Worm (Caenorhabditis elegans): Measurements from ENCODE around the gene pigx-1.
A peak's percentile ranks its signal among the peaks of the same experiment; 100 is the strongest.

The pigx-1 gene

DNA sequence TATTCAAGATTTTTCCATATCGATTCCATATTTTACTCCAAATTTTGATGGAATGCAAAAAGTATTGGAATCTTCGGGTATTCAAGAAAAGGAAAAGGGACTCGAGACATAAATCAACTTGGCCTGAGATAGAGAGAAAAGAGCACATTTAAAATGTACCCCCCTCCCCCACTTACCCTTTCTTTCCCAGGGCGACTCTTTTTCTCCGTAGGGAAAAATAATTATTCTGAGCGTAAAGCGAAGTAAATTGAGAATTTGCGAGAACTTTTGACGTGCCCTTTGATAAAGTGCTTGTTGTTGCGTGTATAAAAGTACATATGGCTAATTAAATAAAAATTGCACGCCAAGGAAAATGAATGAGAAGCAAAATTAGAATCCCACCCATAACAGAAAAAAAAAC, 36.1 kb downstream of the pigx-1 start:
- TF ChIP-seq unc-86 (tag; optimal IDR thresholded peaks at IDR 0.05): peak; percentile 27
- peak in 1 of 3 experiments; percentile 23 for TF ChIP-seq ceh-82 (tag; optimal IDR thresholded peaks at IDR 0.05)
- peak; percentile 56 for TF ChIP-seq lin-14 (GFP tag; optimal IDR thresholded peaks at IDR 0.05)
- TF ChIP-seq nhr-71 (tag; optimal IDR thresholded peaks at IDR 0.05): peak; percentile 7
- TF ChIP-seq tbx-2 (tag; optimal IDR thresholded peaks at IDR 0.05): peak; percentile 0
- no peak for TF ChIP-seq nhr-77 (tag; optimal IDR thresholded peaks at IDR 0.05)

DNA sequence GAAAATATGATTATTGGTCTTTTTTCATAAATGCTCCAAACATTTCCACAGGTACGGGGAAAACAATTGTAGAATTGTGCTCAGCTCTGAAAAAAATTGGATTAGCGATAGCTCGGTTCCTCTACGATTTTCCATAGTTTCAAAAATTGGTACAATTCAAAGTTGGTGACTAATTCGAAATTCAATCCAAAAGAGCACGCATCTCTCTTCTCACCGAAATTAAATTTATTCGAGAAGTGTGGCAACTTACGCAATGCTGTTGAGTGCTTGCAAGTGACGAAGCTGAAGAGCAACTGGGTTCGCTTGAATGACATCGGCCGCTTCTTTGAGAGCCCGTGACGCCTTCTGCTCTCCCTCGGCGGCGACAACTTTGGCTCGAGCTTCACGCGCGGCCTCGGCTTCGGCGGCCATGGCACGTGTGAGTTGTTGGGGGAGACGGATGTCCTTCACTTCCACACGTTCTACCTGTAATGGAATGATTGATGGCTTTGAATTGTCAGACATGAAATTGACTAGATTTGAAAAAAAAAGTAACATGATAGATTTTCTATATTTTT, 38.9 kb downstream of the pigx-1 start:
- no peak for TF ChIP-seq isw-1 (GFP tag; IDR thresholded peaks at IDR 0.05)
- no peak for TF ChIP-seq Y116A8C.19 (tag; optimal IDR thresholded peaks at IDR 0.05; ENCODE audit: borderline replicate concordance)
- TF ChIP-seq hpl-2 (GFP tag; optimal IDR thresholded peaks at IDR 0.05): no peak
- peak; percentile 2 for TF ChIP-seq egl-13 (tag; optimal IDR thresholded peaks at IDR 0.05)
- TF ChIP-seq aly-2 (tag; optimal IDR thresholded peaks at IDR 0.05): no peak
- peak; percentile 51 for TF ChIP-seq lin-14 (GFP tag; optimal IDR thresholded peaks at IDR 0.05)
- TF ChIP-seq fkh-10 (GFP tag; optimal IDR thresholded peaks at IDR 0.05): peak; percentile 90

DNA sequence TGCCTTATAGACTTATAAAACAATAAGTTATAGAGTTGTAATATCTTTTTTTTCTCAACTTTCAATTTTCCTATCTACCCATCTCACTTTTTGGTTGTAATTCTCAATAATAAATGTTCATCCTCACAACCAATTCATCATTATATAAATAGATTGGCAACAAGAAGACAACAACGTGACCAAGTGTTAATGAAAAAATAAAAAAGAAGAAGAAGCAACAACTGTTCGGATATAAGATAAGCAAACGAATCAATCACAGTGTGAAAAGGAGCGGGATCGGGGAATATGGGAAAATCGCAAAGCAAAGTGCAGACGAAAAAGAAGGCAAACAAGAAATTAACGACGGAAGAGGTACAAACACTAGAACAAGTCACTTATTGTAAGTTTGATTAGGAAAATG, 42.9 kb downstream of the pigx-1 start, which contains the start of gene ncs-3:
Gene ncs-3 (plus strand): TSS at position 153 of the 400 bp plus-strand sequence.
- TF ChIP-seq tlp-1 (tag; optimal IDR thresholded peaks at IDR 0.05) (no peak), mef-2 (tag; optimal IDR thresholded peaks at IDR 0.05) (peak; percentile 40), lin-14 (GFP tag; optimal IDR thresholded peaks at IDR 0.05) (peak; percentile 73), nhr-20 (tag; optimal IDR thresholded peaks at IDR 0.05) (peak; percentile 17), ceh-82 (tag; optimal IDR thresholded peaks at IDR 0.05) (no peak), nhr-76 (tag; optimal IDR thresholded peaks at IDR 0.05) (no peak), unc-98 (GFP tag; IDR thresholded peaks at IDR 0.05) (no peak), snu-23 (GFP tag; optimal IDR thresholded peaks at IDR 0.05) (peak; percentile 24), nhr-90 (tag; optimal IDR thresholded peaks at IDR 0.05; ENCODE audit: poor library complexity) (no peak), lsy-2 (tag; optimal IDR thresholded peaks at IDR 0.05) (peak in 1 of 2 experiments; percentile 17), rnt-1 (tag; optimal IDR thresholded peaks at IDR 0.05) (peak; percentile 53), lin-39 (tag; optimal IDR thresholded peaks at IDR 0.05) (peak; percentile 94), nhr-71 (tag; optimal IDR thresholded peaks at IDR 0.05) (peak; percentile 70), nhr-19 (GFP tag; conservative IDR thresholded peaks at IDR 0.05) (peak; percentile 33; the same call in 1 of the 2 replicates), fkh-4 (tag; optimal IDR thresholded peaks at IDR 0.05; ENCODE audit: borderline replicate concordance) (no peak)

DNA sequence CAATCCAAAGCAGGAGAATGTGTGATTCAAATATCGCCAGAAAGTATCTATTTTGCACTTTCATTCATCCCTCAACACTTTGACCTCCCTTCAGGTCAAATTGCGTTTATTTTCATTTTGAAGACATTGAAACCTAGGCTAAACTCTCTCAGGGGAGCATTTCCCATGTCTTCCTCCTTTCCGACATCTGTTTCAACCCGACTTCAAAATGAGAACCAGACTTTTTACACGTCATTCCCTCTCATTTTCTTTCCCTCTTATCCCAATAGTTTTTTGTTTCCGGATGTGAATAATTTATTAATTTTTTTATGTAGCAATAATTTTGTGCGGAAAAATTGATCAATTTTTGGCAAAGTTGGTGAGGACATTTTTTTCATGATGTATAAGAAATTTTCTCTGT, 43.9 kb downstream of the pigx-1 start:
- TF ChIP-seq nhr-19 (GFP tag; conservative IDR thresholded peaks at IDR 0.05) (no peak), fkh-4 (tag; optimal IDR thresholded peaks at IDR 0.05; ENCODE audit: borderline replicate concordance) (peak; percentile 94), dsc-1 (tag; optimal IDR thresholded peaks at IDR 0.05) (peak; percentile 99), lir-3 (tag; optimal IDR thresholded peaks at IDR 0.05; ENCODE audit: poor library complexity) (no peak), rnt-1 (tag; optimal IDR thresholded peaks at IDR 0.05) (peak; percentile 28), lin-14 (GFP tag; optimal IDR thresholded peaks at IDR 0.05) (peak; percentile 20)

DNA sequence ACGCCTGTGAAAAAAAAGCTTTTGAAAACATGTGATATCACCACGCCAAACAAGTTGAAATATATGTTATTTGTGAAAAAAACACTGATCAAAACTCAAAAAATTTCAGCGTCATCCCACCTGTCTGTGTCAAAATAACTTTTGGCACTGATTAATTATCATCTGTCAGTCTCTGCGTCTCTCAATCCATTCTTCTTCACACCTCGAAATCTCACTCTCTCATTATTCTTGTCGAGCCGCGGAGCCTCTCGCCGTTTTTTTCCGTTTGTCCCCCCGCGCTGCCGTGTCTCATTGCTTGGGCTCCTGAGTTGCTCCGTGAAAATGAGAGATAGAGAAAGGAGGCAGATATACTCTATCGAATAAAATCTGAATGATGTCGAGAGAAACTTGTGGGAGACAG, 45.8 kb downstream of the pigx-1 start:
- TF ChIP-seq pax-3 (tag; optimal IDR thresholded peaks at IDR 0.05) (no peak), fos-1 (tag; optimal IDR thresholded peaks at IDR 0.05) (no peak), elt-3 (tag; optimal IDR thresholded peaks at IDR 0.05) (no peak), lin-39 (tag; optimal IDR thresholded peaks at IDR 0.05) (peak; percentile 61), unc-98 (GFP tag; IDR thresholded peaks at IDR 0.05) (no peak), rnt-1 (tag; optimal IDR thresholded peaks at IDR 0.05) (peak; percentile 79), lin-35 (GFP tag; optimal IDR thresholded peaks at IDR 0.05) (no peak), nhr-20 (tag; optimal IDR thresholded peaks at IDR 0.05) (peak; percentile 54), hlh-17 (GFP tag; optimal IDR thresholded peaks at IDR 0.05; ENCODE audit: borderline replicate concordance) (no peak), efl-3 (GFP tag; optimal IDR thresholded peaks at IDR 0.05) (no peak), nhr-47 (tag; optimal IDR thresholded peaks at IDR 0.05) (peak; percentile 49), nhr-90 (tag; optimal IDR thresholded peaks at IDR 0.05; ENCODE audit: poor library complexity) (no peak), alr-1 (tag; optimal IDR thresholded peaks at IDR 0.05; ENCODE audit: borderline replicate concordance) (no peak), sup-37 (GFP tag; optimal IDR thresholded peaks at IDR 0.05) (no peak), zag-1 (tag; optimal IDR thresholded peaks at IDR 0.05) (no peak), efl-1 (optimal IDR thresholded peaks at IDR 0.05) (no peak), efl-1 (GFP tag; optimal IDR thresholded peaks at IDR 0.05 in 1 of 2) (no peak), mep-1 (tag; optimal IDR thresholded peaks at IDR 0.05) (peak; percentile 19), isw-1 (GFP tag; IDR thresholded peaks at IDR 0.05) (no peak), ces-1 (GFP tag; optimal IDR thresholded peaks at IDR 0.05) (no peak), C04F5.9 (tag; optimal IDR thresholded peaks at IDR 0.05) (no peak), sptf-1 (tag; optimal IDR thresholded peaks at IDR 0.05) (no peak), tbx-2 (tag; optimal IDR thresholded peaks at IDR 0.05) (peak; percentile 42), swsn-7 (tag; optimal IDR thresholded peaks at IDR 0.05) (peak; percentile 39)

All from whole organism, L1 larva.